Fruit fly (Drosophila melanogaster): ENCODE results near the gene CG5645.

The CG5645 gene

DNA sequence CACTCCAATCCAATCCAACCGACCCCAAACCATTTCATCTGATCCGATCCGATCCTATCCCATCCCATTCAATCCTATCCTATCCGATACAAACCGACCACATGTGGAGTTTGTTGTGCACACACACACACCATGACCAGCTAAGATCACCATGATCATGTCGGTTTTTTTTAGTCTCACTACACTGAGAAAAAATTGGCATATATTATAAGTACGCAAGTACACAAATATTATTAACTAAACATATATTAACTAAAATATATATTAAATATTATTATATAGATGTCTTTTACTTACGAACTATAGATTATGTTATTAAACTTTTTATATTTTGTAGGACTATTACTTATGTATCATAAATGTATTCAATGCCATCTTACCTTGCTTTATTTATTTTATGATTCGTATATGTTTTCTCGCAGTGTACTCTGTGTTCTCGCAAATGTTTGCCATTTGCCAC is 34.6 kb downstream of the CG5645 start (continued):
- TF ChIP-seq CG5953 (GFP tag; IDR thresholded peaks at IDR 0.05), result no peak
- TF ChIP-seq Drgx (GFP tag; IDR thresholded peaks at IDR 0.05), result 0 out of 2 replicates have a peak, but pooled peaks have one; percentile 18
- no peak for TF ChIP-seq CG9817 (tag; optimal IDR thresholded peaks at IDR 0.05)
- TF ChIP-seq GATAe (GFP tag; conservative IDR thresholded peaks at IDR 0.05), result no peak
- TF ChIP-seq otp (GFP tag; IDR thresholded peaks at IDR 0.05), result no peak
- no peak for TF ChIP-seq sima (GFP tag; optimal IDR thresholded peaks at IDR 0.05)
- no peak for TF ChIP-seq HLH3B (GFP tag; IDR thresholded peaks at IDR 0.05)
- TF ChIP-seq Rx (GFP tag; IDR thresholded peaks at IDR 0.05), result no peak
- TF ChIP-seq Trl (optimal IDR thresholded peaks at IDR 0.05), result no peak
- no peak for TF ChIP-seq Trl (GFP tag; optimal IDR thresholded peaks at IDR 0.05)
- no peak for TF ChIP-seq CG3847 (GFP tag; IDR thresholded peaks at IDR 0.05)
- no peak for TF ChIP-seq CG7963 (GFP tag; IDR thresholded peaks at IDR 0.05; ENCODE audit: partially characterized antibody)
- no peak for TF ChIP-seq CG17612 (GFP tag; IDR thresholded peaks at IDR 0.05)
- no peak for TF ChIP-seq Antp (GFP tag; optimal IDR thresholded peaks at IDR 0.05)
- TF ChIP-seq CG8478 (optimal IDR thresholded peaks at IDR 0.05), result no peak
- no peak for TF ChIP-seq CG12219 (GFP tag; optimal IDR thresholded peaks at IDR 0.05)
- TF ChIP-seq br (optimal IDR thresholded peaks at IDR 0.05), result no peak
- no peak for TF ChIP-seq CG8281 (tag; optimal IDR thresholded peaks at IDR 0.05)
- TF ChIP-seq ac (GFP tag; optimal IDR thresholded peaks at IDR 0.05), result no peak
- TF ChIP-seq CG16815 (GFP tag; optimal IDR thresholded peaks at IDR 0.05), result no peak
- TF ChIP-seq CoRest (tag; optimal IDR thresholded peaks at IDR 0.05), result peak; percentile 53
- peak; percentile 50 for TF ChIP-seq CG17829 (tag; optimal IDR thresholded peaks at IDR 0.05)
- TF ChIP-seq run (tag; optimal IDR thresholded peaks at IDR 0.05), result no peak
- no peak for TF ChIP-seq CG3726 (GFP tag; IDR thresholded peaks at IDR 0.05)
- no peak for TF ChIP-seq CG10431 (GFP tag; optimal IDR thresholded peaks at IDR 0.05)
- TF ChIP-seq tap (tag; optimal IDR thresholded peaks at IDR 0.05), result no peak
- no peak for TF ChIP-seq CG2875 (GFP tag; optimal IDR thresholded peaks at IDR 0.05)
- TF ChIP-seq dmrt99B (tag; optimal IDR thresholded peaks at IDR 0.05), result peak; percentile 43
- TF ChIP-seq Hr39 (optimal IDR thresholded peaks at IDR 0.05), result no peak
- TF ChIP-seq bcd (GFP tag; optimal IDR thresholded peaks at IDR 0.05), result no peak
- TF ChIP-seq CG10979 (tag; optimal IDR thresholded peaks at IDR 0.05), result peak; percentile 59
- TF ChIP-seq cwo (GFP tag; optimal IDR thresholded peaks at IDR 0.05), result no peak
- no peak for TF ChIP-seq H15 (GFP tag; IDR thresholded peaks at IDR 0.05)
- no peak for TF ChIP-seq zfh2 (GFP tag; optimal IDR thresholded peaks at IDR 0.05)
- TF ChIP-seq fd64A (GFP tag; optimal IDR thresholded peaks at IDR 0.05), result no peak
- no peak for TF ChIP-seq CG7745 (tag; optimal IDR thresholded peaks at IDR 0.05)
- TF ChIP-seq Kr (GFP tag; optimal IDR thresholded peaks at IDR 0.05), result peak; percentile 1
- no peak for TF ChIP-seq fd102C (GFP tag; optimal IDR thresholded peaks at IDR 0.05)
- peak; percentile 77 for TF ChIP-seq dmrt11E (tag; optimal IDR thresholded peaks at IDR 0.05)
- TF ChIP-seq CG17361 (GFP tag; IDR thresholded peaks at IDR 0.05), result peak; percentile 65; the same call in 2 of the 3 replicates
- TF ChIP-seq btn (GFP tag; optimal IDR thresholded peaks at IDR 0.05), result no peak
- TF ChIP-seq insv (GFP tag; optimal IDR thresholded peaks at IDR 0.05), result peak in 1 of 2 experiments; percentile 29
- no peak for TF ChIP-seq CG17568 (GFP tag; optimal IDR thresholded peaks at IDR 0.05)
- TF ChIP-seq Nf-YC (tag; optimal IDR thresholded peaks at IDR 0.05), result no peak
- no peak for TF ChIP-seq CG11093 (GFP tag; IDR thresholded peaks at IDR 0.05)
- no peak for TF ChIP-seq Fer1 (GFP tag; optimal IDR thresholded peaks at IDR 0.05)
- TF ChIP-seq CG8765 (GFP tag; IDR thresholded peaks at IDR 0.05), result no peak
- peak; percentile 4 for TF ChIP-seq tio (GFP tag; optimal IDR thresholded peaks at IDR 0.05)
- TF ChIP-seq kni (GFP tag; optimal IDR thresholded peaks at IDR 0.05), result no peak
- no peak for TF ChIP-seq Dref (GFP tag; IDR thresholded peaks at IDR 0.05)
- TF ChIP-seq sim (GFP tag; IDR thresholded peaks at IDR 0.05), result no peak
- TF ChIP-seq luna (GFP tag; optimal IDR thresholded peaks at IDR 0.05), result no peak
- TF ChIP-seq NFAT (GFP tag; IDR thresholded peaks at IDR 0.05), result no peak
